Worm (Caenorhabditis elegans) whole organism, young adult: ENCODE measurements around the gene T09A12.1.

ENCODE experiments used
- B0019.2 ChIP-seq: fragments of 200-800 bp; sonication (Bioruptor generic); conservative IDR thresholded peaks from 2 replicates; pipeline ENCODE4 v1.3.6; 2022; ENCODE audit warnings: missing genetic modification reagents, missing genetic modification characterization, missing compliant biosample characterization
- B0261.1 ChIP-seq: sonication (generic microtip); optimal IDR thresholded peaks from 2 replicates; lab custom pipeline; 2016; ENCODE audit warnings: mild to moderate bottlenecking, missing genetic modification characterization, moderate library complexity, missing compliant biosample characterization
- F22D6.2 ChIP-seq: sonication (generic microtip); optimal IDR thresholded peaks from 2 replicates; lab custom pipeline; 2016; ENCODE audit warnings: mild to moderate bottlenecking, missing genetic modification characterization, missing compliant biosample characterization
- F23B12.7 ChIP-seq: sonication (generic microtip); optimal IDR thresholded peaks from 2 replicates; lab custom pipeline; 2017; ENCODE audit warnings: missing genetic modification characterization, mild to moderate bottlenecking, missing compliant biosample characterization, antibody characterized with exemption, moderate library complexity; ENCODE audit not compliant: insufficient read depth
- F49E8.2 ChIP-seq: sonication (generic microtip); optimal IDR thresholded peaks from 3 replicates; lab custom pipeline; 2017; ENCODE audit warnings: missing genetic modification characterization, mild to moderate bottlenecking, missing compliant biosample characterization, antibody characterized with exemption, moderate library complexity; ENCODE audit not compliant: insufficient read depth
- F55B11.4 ChIP-seq: sonication (generic microtip); optimal IDR thresholded peaks from 2 replicates; lab custom pipeline; 2016; ENCODE audit warnings: missing compliant biosample characterization, missing genetic modification characterization, borderline replicate concordance; ENCODE audit not compliant: insufficient read depth
- F57A8.1 ChIP-seq: fragments of 200-800 bp; sonication (Bioruptor generic); optimal IDR thresholded peaks from 2 replicates; lab custom pipeline; 2018; ENCODE audit warnings: mild to moderate bottlenecking, missing genetic modification characterization, moderate library complexity, missing compliant biosample characterization
- F57C9.4 ChIP-seq: sonication (generic microtip); optimal IDR thresholded peaks from 2 replicates; lab custom pipeline; 2017; ENCODE audit warnings: mild to moderate bottlenecking, missing genetic modification characterization, missing compliant biosample characterization
- Y56A3A.18 ChIP-seq: fragments of 200-800 bp; sonication (Bioruptor generic); IDR thresholded peaks from 2 replicates; pipeline ENCODE4 v1.3.6; 2022; ENCODE audit warnings: missing genetic modification reagents, missing genetic modification characterization, missing compliant biosample characterization
- Y79H2A.3 ChIP-seq: fragments of 200-800 bp; sonication (Bioruptor generic); conservative IDR thresholded peaks from 2 replicates; pipeline ENCODE4 v1.3.6; 2022; ENCODE audit warnings: missing genetic modification reagents, missing genetic modification characterization, missing compliant biosample characterization
- efl-1 ChIP-seq: fragments of 150-350 bp; optimal IDR thresholded peaks from 2 replicates; lab custom pipeline; 2014; ENCODE audit warnings: missing biosample characterization, missing genetic modification reagents, missing genetic modification characterization
- egl-44 ChIP-seq: fragments of 200-800 bp; sonication (Bioruptor generic); IDR thresholded peaks from 2 replicates; pipeline ENCODE4 v1.3.6; 2022; ENCODE audit warnings: missing genetic modification reagents, missing genetic modification characterization, missing compliant biosample characterization
- egrh-3 ChIP-seq: fragments of 200-800 bp; sonication (Bioruptor generic); IDR thresholded peaks from 2 replicates; pipeline ENCODE4 v1.3.6; 2022; ENCODE audit warnings: missing genetic modification reagents, missing genetic modification characterization, missing compliant biosample characterization
- ets-4 ChIP-seq: fragments of 200-800 bp; sonication (Bioruptor generic); optimal IDR thresholded peaks from 2 replicates; lab custom pipeline; 2018; ENCODE audit warnings: mild to moderate bottlenecking, missing genetic modification characterization, missing compliant biosample characterization
- hlh-12 ChIP-seq: sonication (generic microtip); optimal IDR thresholded peaks from 2 replicates; lab custom pipeline; 2016; ENCODE audit warnings: missing genetic modification characterization, missing compliant biosample characterization
- hmg-20 ChIP-seq: fragments of 200-800 bp; sonication (Bioruptor generic); IDR thresholded peaks from 2 replicates; pipeline ENCODE4 v1.3.6; 2022; ENCODE audit warnings: missing genetic modification reagents, missing genetic modification characterization, missing compliant biosample characterization
- hrde-1 ChIP-seq: sonication (generic microtip); optimal IDR thresholded peaks from 2 replicates; lab custom pipeline; 2016; ENCODE audit warnings: missing genetic modification characterization, mild to moderate bottlenecking, missing compliant biosample characterization, moderate library complexity, missing genotype, missing genetic modification reagents, borderline replicate concordance
- lin-35 ChIP-seq, 3 experiments: fragments of 150-350 bp in 2 of 3; sonication (generic microtip) in 1 of 3; optimal IDR thresholded peaks; 2 replicates each; lab custom pipeline; 2014 to 2018; ENCODE audit warnings: missing biosample characterization in 3 of 3, missing genetic modification characterization in 3 of 3, missing genetic modification reagents in 3 of 3
- lin-40 ChIP-seq: sonication (generic microtip); optimal IDR thresholded peaks from 2 replicates; lab custom pipeline; 2016; ENCODE audit warnings: missing genetic modification characterization, mild to moderate bottlenecking, missing compliant biosample characterization, missing genotype, missing genetic modification reagents
- lsy-27 ChIP-seq: sonication (generic microtip); optimal IDR thresholded peaks from 2 replicates; lab custom pipeline; 2017; ENCODE audit warnings: missing genetic modification characterization, mild to moderate bottlenecking, missing compliant biosample characterization, antibody characterized with exemption, missing genotype, borderline replicate concordance; ENCODE audit not compliant: insufficient read depth
- madf-10 ChIP-seq: sonication (generic microtip); optimal IDR thresholded peaks from 2 replicates; lab custom pipeline; 2016; ENCODE audit warnings: mild to moderate bottlenecking, missing genetic modification characterization, missing compliant biosample characterization
- madf-6 ChIP-seq: fragments of 200-800 bp; sonication (Bioruptor generic); IDR thresholded peaks from 2 replicates; pipeline ENCODE4 v1.3.6; 2022; ENCODE audit warnings: missing genetic modification reagents, missing genetic modification characterization, missing compliant biosample characterization
- mxl-1 ChIP-seq: sonication (generic microtip); optimal IDR thresholded peaks from 2 replicates; lab custom pipeline; 2016; ENCODE audit warnings: missing genetic modification characterization, missing compliant biosample characterization
- nfya-2 ChIP-seq: fragments of 200-800 bp; sonication (Bioruptor generic); IDR thresholded peaks from 2 replicates; pipeline ENCODE4 v1.3.6; 2022; ENCODE audit warnings: missing genetic modification reagents, missing genetic modification characterization, missing compliant biosample characterization
- nfyb-1 ChIP-seq: fragments of 200-800 bp; sonication (Bioruptor generic); IDR thresholded peaks from 2 replicates; pipeline ENCODE4 v1.3.6; 2022; ENCODE audit warnings: missing genetic modification reagents, missing genetic modification characterization, missing compliant biosample characterization
- nhr-179 ChIP-seq: sonication (generic microtip); optimal IDR thresholded peaks from 2 replicates; lab custom pipeline; 2016; ENCODE audit warnings: mild to moderate bottlenecking, missing genetic modification characterization, missing compliant biosample characterization
- nhr-80 ChIP-seq: sonication (generic microtip); optimal IDR thresholded peaks from 2 replicates; lab custom pipeline; 2016; ENCODE audit warnings: missing genetic modification characterization, missing compliant biosample characterization
- pbrm-1 ChIP-seq: fragments of 200-800 bp; sonication (Bioruptor generic); IDR thresholded peaks from 2 replicates; pipeline ENCODE4 v1.3.6; 2022; ENCODE audit warnings: missing genetic modification reagents, missing genetic modification characterization, missing compliant biosample characterization
- rcor-1 ChIP-seq: fragments of 200-800 bp; sonication (Bioruptor generic); IDR thresholded peaks from 2 replicates; pipeline ENCODE4 v1.3.6; 2022; ENCODE audit warnings: missing genetic modification reagents, missing genetic modification characterization, missing compliant biosample characterization
- snpc-1.1 ChIP-seq: sonication (generic microtip); optimal IDR thresholded peaks from 2 replicates; lab custom pipeline; 2017; ENCODE audit warnings: missing genetic modification characterization, mild to moderate bottlenecking, missing compliant biosample characterization, antibody characterized with exemption, moderate library complexity, missing genotype, missing genetic modification reagents; ENCODE audit not compliant: insufficient read depth
- snpc-1.3 ChIP-seq: sonication (generic microtip); optimal IDR thresholded peaks from 2 replicates; lab custom pipeline; 2017; ENCODE audit warnings: missing genetic modification characterization, mild to moderate bottlenecking, missing compliant biosample characterization, antibody characterized with exemption, moderate library complexity, missing genotype, missing genetic modification reagents; ENCODE audit not compliant: insufficient read depth
- snpc-3.4 ChIP-seq: sonication (generic microtip); optimal IDR thresholded peaks from 2 replicates; lab custom pipeline; 2017; ENCODE audit warnings: missing genetic modification characterization, mild to moderate bottlenecking, missing compliant biosample characterization, antibody characterized with exemption, moderate library complexity, missing genotype, missing genetic modification reagents
- snpc-4 ChIP-seq, 5 experiments: fragments of 150-350 bp in 1 of 5; sonication (generic microtip) in 4 of 5; optimal IDR thresholded peaks; 2 replicates each; lab custom pipeline; 2014 to 2018; ENCODE audit warnings: missing genetic modification characterization in 5 of 5, missing biosample characterization in 3 of 5, antibody characterized with exemption in 2 of 5, mild to moderate bottlenecking in 2 of 5, missing compliant biosample characterization in 2 of 5, missing genotype in 2 of 5, moderate library complexity in 2 of 5, missing genetic modification reagents in 1 of 5
- tbx-9 ChIP-seq: sonication (generic microtip); optimal IDR thresholded peaks from 2 replicates; lab custom pipeline; 2016; ENCODE audit warnings: borderline replicate concordance, missing genetic modification characterization, inconsistent platforms, missing compliant biosample characterization
- ztf-25 ChIP-seq: fragments of 200-800 bp; sonication (Bioruptor generic); IDR thresholded peaks from 2 replicates; pipeline ENCODE4 v1.3.6; 2022; ENCODE audit warnings: missing genetic modification reagents, missing genetic modification characterization, missing compliant biosample characterization
- ztf-3 ChIP-seq: fragments of 200-800 bp; sonication (Bioruptor generic); optimal IDR thresholded peaks from 2 replicates; lab custom pipeline; 2018; ENCODE audit warnings: mild to moderate bottlenecking, missing genetic modification characterization, missing compliant biosample characterization
- ztf-6 ChIP-seq: fragments of 200-800 bp; sonication (Bioruptor generic); IDR thresholded peaks from 2 replicates; pipeline ENCODE4 v1.3.6; 2022; ENCODE audit warnings: missing genetic modification reagents, missing genetic modification characterization, missing compliant biosample characterization

Gene T09A12.1

ce11 chrIV:8239584-8239983 lies 4.6 kb upstream of the T09A12.1 start:
- no peak for TF ChIP-seq ztf-3 (GFP tag; lab: Kevin White, UChicago)
- no peak for TF ChIP-seq nfya-2 (GFP tag; lab: Robert Waterston, UW)
- TF ChIP-seq Y56A3A.18 (GFP tag; lab: Robert Waterston, UW), result no peak
- no peak for TF ChIP-seq F22D6.2 (tag; lab: Kevin White, UChicago)
- TF ChIP-seq snpc-1.1 (tag; lab: Kevin White, UChicago), result no peak
- TF ChIP-seq F49E8.2, result no peak
- no peak for TF ChIP-seq hlh-12 (tag; lab: Kevin White, UChicago)

- TF ChIP-seq efl-1 (GFP tag; lab: Kevin White, UChicago) (no peak), nhr-80 (tag; lab: Kevin White, UChicago) (peak; percentile 25)
Observed at ce11 chrIV:8241312-8241833, 2.8 kb upstream of the T09A12.1 start.

- TF ChIP-seq snpc-4 (GFP tag; optimal IDR thresholded peaks at IDR 0.05; lab: Kevin White, UChicago) (no peak), snpc-4 (tag; optimal IDR thresholded peaks at IDR 0.05; lab: Kevin White, UChicago) (no peak), rcor-1 (GFP tag; lab: Robert Waterston, UW) (no peak), F57A8.1 (GFP tag; lab: Kevin White, UChicago) (no peak), hmg-20 (GFP tag; lab: Robert Waterston, UW) (no peak), lin-40 (no peak), snpc-1.3 (no peak), lin-35 (GFP tag; optimal IDR thresholded peaks at IDR 0.05; lab: Kevin White, UChicago) (no peak), nhr-179 (tag; lab: Kevin White, UChicago) (no peak), egl-44 (GFP tag; lab: Robert Waterston, UW) (no peak), B0261.1 (tag; lab: Kevin White, UChicago) (no peak), ztf-25 (GFP tag; lab: Robert Waterston, UW) (no peak), B0019.2 (no peak), pbrm-1 (GFP tag; lab: Robert Waterston, UW) (no peak), F57C9.4 (tag; lab: Kevin White, UChicago) (no peak), madf-10 (tag; lab: Kevin White, UChicago) (no peak), nhr-80 (tag; lab: Kevin White, UChicago) (no peak), Y79H2A.3 (GFP tag; lab: Robert Waterston, UW) (no peak), madf-6 (GFP tag; lab: Robert Waterston, UW) (no peak), mxl-1 (tag; lab: Kevin White, UChicago) (no peak)
Observed at ce11 chrIV:8243170-8243569, 1.0 kb upstream of the T09A12.1 start.

ce11 chrIV:8243599-8243998 lies 613 bp upstream of the T09A12.1 start, which contains the start of gene T09A12.8:
Gene T09A12.8, minus strand, starts transcription at chrIV:8243699.
- no peak for TF ChIP-seq F49E8.2
- no peak for TF ChIP-seq ets-4 (GFP tag; lab: Kevin White, UChicago)
- no peak for TF ChIP-seq tbx-9 (tag; lab: Kevin White, UChicago)
- no peak for TF ChIP-seq efl-1 (GFP tag; lab: Kevin White, UChicago)
- no peak for TF ChIP-seq Y79H2A.3 (GFP tag; lab: Robert Waterston, UW)
- no peak for TF ChIP-seq snpc-3.4 (tag; lab: Kevin White, UChicago)

ce11 chrIV:8247341-8247740 lies 3.1 kb downstream of the T09A12.1 start:
- TF ChIP-seq F55B11.4 (tag; lab: Kevin White, UChicago), result no peak
- TF ChIP-seq F23B12.7 (tag; lab: Kevin White, UChicago), result no peak
- no peak for TF ChIP-seq madf-6 (GFP tag; lab: Robert Waterston, UW)
- no peak for TF ChIP-seq lsy-27 (tag; lab: Kevin White, UChicago)
- TF ChIP-seq nfyb-1 (GFP tag; lab: Robert Waterston, UW), result no peak
- no peak for TF ChIP-seq ztf-6 (GFP tag; lab: Robert Waterston, UW)
- TF ChIP-seq hrde-1 (tag; lab: Kevin White, UChicago), result no peak
- no peak for TF ChIP-seq egrh-3
